Fruit fly (Drosophila melanogaster) whole organism, embryonic: ENCODE data around the gene Dpm1.

Experiments used
- ATbp ChIP-seq: fragments of 200-800 bp; sonication (Bioruptor generic); optimal IDR thresholded peaks from 2 replicates; lab custom pipeline; 2017; ENCODE audit warnings: missing biosample characterization, mild to moderate bottlenecking, missing genetic modification characterization, missing genetic modification reagents
- Asciz ChIP-seq: fragments of 200-800 bp; sonication (Bioruptor generic); optimal IDR thresholded peaks from 2 replicates; lab custom pipeline; 2017; ENCODE audit warnings: missing biosample characterization, mild to moderate bottlenecking, missing genetic modification characterization, missing genetic modification reagents
- CG10209 ChIP-seq: fragments of 200-800 bp; sonication (Bioruptor generic); optimal IDR thresholded peaks from 3 replicates; lab custom pipeline; 2017; ENCODE audit warnings: missing biosample characterization, mild to moderate bottlenecking, missing genetic modification characterization, missing genetic modification reagents
- CG10321 ChIP-seq: fragments of 200-800 bp; sonication (Bioruptor generic); IDR thresholded peaks from 2 replicates; pipeline ENCODE4 v1.3.6; 2022; ENCODE audit warnings: missing biosample characterization, missing genetic modification characterization
- CG12744 ChIP-seq: fragments of 200-800 bp; sonication (Bioruptor generic); optimal IDR thresholded peaks from 2 replicates; lab custom pipeline; 2016; ENCODE audit warnings: missing biosample characterization, missing genetic modification characterization
- CG14441 ChIP-seq: fragments of 200-800 bp; sonication (Bioruptor generic); IDR thresholded peaks from 2 replicates; pipeline ENCODE4 v1.3.6; 2022; ENCODE audit warnings: missing biosample characterization, missing genetic modification characterization
- CG18476 ChIP-seq: fragments of 200-800 bp; sonication (Bioruptor generic); optimal IDR thresholded peaks from 2 replicates; lab custom pipeline; 2016; ENCODE audit warnings: missing biosample characterization, mild to moderate bottlenecking, missing genetic modification characterization
- CG2116 ChIP-seq: fragments of 200-800 bp; sonication (Bioruptor generic); optimal IDR thresholded peaks from 3 replicates; lab custom pipeline; 2018; ENCODE audit warnings: missing biosample characterization, mild to moderate bottlenecking, missing genetic modification characterization
- CG2712 ChIP-seq: fragments of 200-800 bp; optimal IDR thresholded peaks from 3 replicates; lab custom pipeline; 2019; ENCODE audit warnings: missing biosample characterization, mild to moderate bottlenecking, missing genetic modification characterization, moderate library complexity
- CG3407 ChIP-seq: fragments of 200-800 bp; sonication (Bioruptor generic); optimal IDR thresholded peaks from 2 replicates; lab custom pipeline; 2018; ENCODE audit warnings: missing biosample characterization, mild to moderate bottlenecking, missing genetic modification characterization
- CG4360 ChIP-seq: fragments of 200-800 bp; sonication (Bioruptor generic); IDR thresholded peaks from 2 replicates; pipeline ENCODE4 v1.3.6; 2022; ENCODE audit warnings: missing biosample characterization, missing genetic modification characterization
- CG6175 ChIP-seq: fragments of 200-800 bp; sonication (Bioruptor generic); IDR thresholded peaks from 3 replicates; pipeline ENCODE4 v1.3.6; 2022; ENCODE audit warnings: missing biosample characterization, missing genetic modification characterization
- CG6254 ChIP-seq: fragments of 200-800 bp; sonication (Bioruptor generic); optimal IDR thresholded peaks from 3 replicates; lab custom pipeline; 2017; ENCODE audit warnings: mild to moderate bottlenecking, missing biosample characterization, missing genetic modification reagents, missing genetic modification characterization
- CG7271 ChIP-seq: fragments of 200-800 bp; sonication (Bioruptor generic); optimal IDR thresholded peaks from 2 replicates; lab custom pipeline; 2018; ENCODE audit warnings: missing biosample characterization, mild to moderate bottlenecking, missing genetic modification characterization, moderate library complexity
- Chrac-16 ChIP-seq: fragments of 200-800 bp; sonication (Bioruptor generic); optimal IDR thresholded peaks from 3 replicates; lab custom pipeline; 2016; ENCODE audit warnings: missing biosample characterization, missing genetic modification characterization
- Dbx ChIP-seq: fragments of 200-800 bp; sonication (Bioruptor generic); IDR thresholded peaks from 3 replicates; pipeline ENCODE4 v1.3.6; 2022; ENCODE audit warnings: missing biosample characterization, missing genetic modification characterization
- Dfd ChIP-seq, 2 experiments: fragments of >200 bp; optimal IDR thresholded peaks; 2 replicates each; lab custom pipeline; 2017; ENCODE audit warnings: missing biosample characterization in 2 of 2, missing genetic modification characterization in 2 of 2
- Doc2 ChIP-seq: fragments of 200-800 bp; sonication (Bioruptor generic); IDR thresholded peaks from 2 replicates; pipeline ENCODE4 v1.3.6; 2022; ENCODE audit warnings: missing biosample characterization, missing genetic modification characterization
- Doc3 ChIP-seq: fragments of 200-800 bp; sonication (Bioruptor generic); IDR thresholded peaks from 3 replicates; pipeline ENCODE4 v1.3.6; 2022; ENCODE audit warnings: missing biosample characterization, missing genetic modification characterization; ENCODE audit not compliant: partially characterized antibody
- Hr51 ChIP-seq, 2 experiments: fragments of 200-800 bp; sonication (Bioruptor generic); optimal IDR thresholded peaks; 2 replicates in 1 of 2; 3 replicates in 1 of 2; lab custom pipeline; 2016 to 2018; ENCODE audit warnings: missing biosample characterization in 2 of 2, missing genetic modification characterization in 2 of 2, mild to moderate bottlenecking in 1 of 2, moderate library complexity in 1 of 2
- Max ChIP-seq: fragments of 200-800 bp; sonication (Bioruptor generic); optimal IDR thresholded peaks from 2 replicates; lab custom pipeline; 2016; ENCODE audit warnings: missing biosample characterization, mild to moderate bottlenecking, missing genetic modification characterization
- TFAM ChIP-seq: fragments of 200-800 bp; sonication (Bioruptor generic); optimal IDR thresholded peaks from 2 replicates; lab custom pipeline; 2017; ENCODE audit warnings: missing biosample characterization, missing genetic modification characterization, inconsistent platforms
- Xbp1 ChIP-seq: fragments of 200-800 bp; sonication (Bioruptor generic); optimal IDR thresholded peaks from 3 replicates; lab custom pipeline; 2016; ENCODE audit warnings: missing biosample characterization, mild to moderate bottlenecking, missing genetic modification characterization
- bcd ChIP-seq: fragments of 200-800 bp; sonication (Bioruptor generic); optimal IDR thresholded peaks from 2 replicates; lab custom pipeline; 2017; ENCODE audit warnings: missing biosample characterization, mild to moderate bottlenecking, missing genetic modification characterization
- bowl ChIP-seq: fragments of 200-800 bp; sonication (Bioruptor generic); IDR thresholded peaks from 2 replicates; pipeline ENCODE4 v1.3.6; 2022; ENCODE audit warnings: missing biosample characterization, missing genetic modification characterization
- btn ChIP-seq: fragments of 200-800 bp; sonication (Bioruptor generic); optimal IDR thresholded peaks from 2 replicates; lab custom pipeline; 2016; ENCODE audit warnings: missing biosample characterization, missing genetic modification characterization
- dati ChIP-seq: fragments of 200-800 bp; sonication (Bioruptor generic); IDR thresholded peaks from 2 replicates; pipeline ENCODE4 v1.3.6; 2022; ENCODE audit warnings: missing biosample characterization, missing genetic modification characterization
- ems ChIP-seq: fragments of 200-800 bp; sonication (Bioruptor generic); optimal IDR thresholded peaks from 3 replicates; lab custom pipeline; 2016; ENCODE audit warnings: missing biosample characterization, missing genetic modification characterization
- fd3F ChIP-seq: fragments of 200-800 bp; sonication (Bioruptor generic); optimal IDR thresholded peaks from 2 replicates; lab custom pipeline; 2018; ENCODE audit warnings: missing biosample characterization, mild to moderate bottlenecking, missing genetic modification characterization, moderate library complexity
- gem ChIP-seq: fragments of 200-800 bp; sonication (Bioruptor generic); optimal IDR thresholded peaks from 2 replicates; lab custom pipeline; 2019; ENCODE audit warnings: missing biosample characterization, mild to moderate bottlenecking, missing genetic modification characterization, moderate library complexity
- gro ChIP-seq: fragments of 200-800 bp; sonication (Bioruptor generic); optimal IDR thresholded peaks from 2 replicates; lab custom pipeline; 2016; ENCODE audit warnings: missing biosample characterization, missing genetic modification characterization
- h ChIP-seq: fragments of >200 bp; optimal IDR thresholded peaks from 2 replicates; lab custom pipeline; 2017
- lbe ChIP-seq: fragments of 200-800 bp; sonication (Bioruptor generic); optimal IDR thresholded peaks from 2 replicates; lab custom pipeline; 2016; ENCODE audit warnings: missing biosample characterization, mild to moderate bottlenecking, missing genetic modification characterization
- nerfin-2 ChIP-seq: fragments of 200-800 bp; sonication (Bioruptor generic); IDR thresholded peaks from 2 replicates; pipeline ENCODE4 v1.3.6; 2022; ENCODE audit warnings: missing biosample characterization, missing genetic modification characterization; ENCODE audit not compliant: partially characterized antibody
- p53 ChIP-seq: fragments of 200-800 bp; sonication (Bioruptor generic); optimal IDR thresholded peaks from 2 replicates; lab custom pipeline; 2016; ENCODE audit warnings: missing biosample characterization, missing genetic modification characterization
- pita ChIP-seq: fragments of 200-800 bp; sonication (Bioruptor generic); optimal IDR thresholded peaks from 2 replicates; lab custom pipeline; 2017; ENCODE audit warnings: missing biosample characterization, mild to moderate bottlenecking, missing genetic modification characterization
- pros ChIP-seq: fragments of 200-800 bp; sonication (Bioruptor generic); optimal IDR thresholded peaks from 3 replicates; lab custom pipeline; 2019; ENCODE audit warnings: missing biosample characterization, mild to moderate bottlenecking, missing genetic modification characterization, moderate library complexity
- pzg ChIP-seq: fragments of 200-800 bp; sonication (Bioruptor generic); optimal IDR thresholded peaks from 3 replicates; lab custom pipeline; 2018; ENCODE audit warnings: missing biosample characterization, mild to moderate bottlenecking, missing genetic modification characterization, moderate library complexity
- rib ChIP-seq: fragments of 200-800 bp; sonication (Bioruptor generic); IDR thresholded peaks from 2 replicates; pipeline ENCODE4 v1.3.6; 2022; ENCODE audit warnings: missing biosample characterization, missing genetic modification characterization
- salm ChIP-seq: fragments of 200-800 bp; sonication (Bioruptor generic); optimal IDR thresholded peaks from 2 replicates; lab custom pipeline; 2018; ENCODE audit warnings: missing biosample characterization, mild to moderate bottlenecking, missing genetic modification characterization
- shn ChIP-seq: fragments of 200-800 bp; sonication (Bioruptor generic); optimal IDR thresholded peaks from 3 replicates; lab custom pipeline; 2016; ENCODE audit warnings: missing biosample characterization, missing genetic modification characterization
- unpg ChIP-seq: fragments of 200-800 bp; sonication (Bioruptor generic); optimal IDR thresholded peaks from 3 replicates; lab custom pipeline; 2018; ENCODE audit warnings: missing biosample characterization, mild to moderate bottlenecking, missing genetic modification characterization, moderate library complexity
- wor ChIP-seq: fragments of 200-800 bp; sonication (Bioruptor generic); IDR thresholded peaks from 2 replicates; pipeline ENCODE4 v1.3.6; 2022; ENCODE audit warnings: missing biosample characterization, missing genetic modification characterization
- yki ChIP-seq: fragments of >200 bp; optimal IDR thresholded peaks from 3 replicates; lab custom pipeline; 2018
- zfh1 ChIP-seq: fragments of 200-800 bp; sonication (Bioruptor generic); IDR thresholded peaks from 3 replicates; pipeline ENCODE4 v1.3.6; 2022; ENCODE audit warnings: missing biosample characterization, missing genetic modification characterization
- zfh2 ChIP-seq: fragments of 200-800 bp; sonication (Bioruptor generic); optimal IDR thresholded peaks from 2 replicates; lab custom pipeline; 2016; ENCODE audit warnings: missing biosample characterization, missing genetic modification characterization

The Dpm1 gene

dm6 chr2L:19537779-19538456 lies 11.8 kb upstream of the Dpm1 start, which contains the start of gene CG13082 (continued):
- TF ChIP-seq salm (tag; lab: Kevin White, UChicago): no peak
- no peak for TF ChIP-seq pros (GFP tag; lab: Kevin White, UChicago)
- TF ChIP-seq dati (GFP tag; lab: Robert Waterston, UW): no peak
- TF ChIP-seq Asciz (GFP tag; lab: Kevin White, UChicago): peak; percentile 39
- TF ChIP-seq CG7271: no peak
- no peak for TF ChIP-seq CG10321 (GFP tag; lab: Robert Waterston, UW)
- no peak for TF ChIP-seq TFAM
- no peak for TF ChIP-seq gro (GFP tag; lab: Kevin White, UChicago)
- TF ChIP-seq ems (GFP tag; lab: Kevin White, UChicago): no peak
- TF ChIP-seq lbe: peak; percentile 62
- peak; percentile 76 for TF ChIP-seq gem (tag; lab: Kevin White, UChicago)
- peak; percentile 48 for TF ChIP-seq CG10209 (GFP tag; lab: Kevin White, UChicago)
- peak; percentile 31 for TF ChIP-seq Xbp1
- no peak for TF ChIP-seq p53 (GFP tag; lab: Kevin White, UChicago)
- TF ChIP-seq pita (GFP tag; lab: Kevin White, UChicago): no peak
- peak; percentile 76 for TF ChIP-seq CG6254 (GFP tag; lab: Kevin White, UChicago)
- peak; percentile 83 for TF ChIP-seq CG2712 (tag; lab: Kevin White, UChicago)
- TF ChIP-seq fd3F: no peak
- TF ChIP-seq shn: no peak
- TF ChIP-seq wor (GFP tag; lab: Robert Waterston, UW): no peak
- TF ChIP-seq Dbx (GFP tag; lab: Robert Waterston, UW): no peak
- TF ChIP-seq CG3407: peak; percentile 27
- peak; percentile 63 for TF ChIP-seq unpg (GFP tag; lab: Kevin White, UChicago)
- TF ChIP-seq CG12744 (GFP tag; lab: Kevin White, UChicago): no peak
- TF ChIP-seq CG6175 (GFP tag; lab: Robert Waterston, UW): no peak
- TF ChIP-seq Doc3 (GFP tag; lab: Robert Waterston, UW): no peak
- peak in 1 of 2 experiments; percentile 2 for TF ChIP-seq Hr51 (GFP tag; optimal IDR thresholded peaks at IDR 0.05; lab: Kevin White, UChicago)
- no peak for TF ChIP-seq rib (GFP tag; lab: Robert Waterston, UW)
- peak; percentile 21 for TF ChIP-seq Max (GFP tag; lab: Kevin White, UChicago)
- no peak for TF ChIP-seq nerfin-2 (GFP tag; lab: Robert Waterston, UW)
- peak; percentile 39 for TF ChIP-seq bcd
- TF ChIP-seq zfh1 (GFP tag; lab: Robert Waterston, UW): peak; percentile 65
- TF ChIP-seq Chrac-16 (GFP tag; lab: Kevin White, UChicago): peak; percentile 28
- no peak for TF ChIP-seq Dfd (GFP tag; optimal IDR thresholded peaks at IDR 0.05; lab: Kevin White, UChicago)
- TF ChIP-seq h (lab: Kevin White, UChicago): no peak
- no peak for TF ChIP-seq CG18476 (GFP tag; lab: Kevin White, UChicago)
- peak; percentile 42 for TF ChIP-seq btn (GFP tag; lab: Kevin White, UChicago)
- no peak for TF ChIP-seq Doc2
- TF ChIP-seq pzg (GFP tag; lab: Kevin White, UChicago): no peak
- TF ChIP-seq CG4360 (GFP tag; lab: Robert Waterston, UW): no peak
- TF ChIP-seq zfh2: no peak
- TF ChIP-seq CG2116 (GFP tag; lab: Kevin White, UChicago): no peak
- TF ChIP-seq bowl (GFP tag; lab: Robert Waterston, UW): no peak
- peak; percentile 31 for TF ChIP-seq ATbp (GFP tag; lab: Kevin White, UChicago)
- no peak for TF ChIP-seq yki (lab: Kevin White, UChicago)
- TF ChIP-seq CG14441 (GFP tag; lab: Robert Waterston, UW): no peak
